Worm (Caenorhabditis elegans) whole organism, L4 larva: Measurements from ENCODE around the gene rgs-11.
"Not testable (repeated sequence)": the region's sequence is repeated elsewhere in the genome, so short reads cannot be mapped to it uniquely, and the experiment has no call there.

Experiments
- F44E2.7 ChIP-seq: fragments of 200-800 bp; sonication (Bioruptor generic); IDR thresholded peaks from 2 replicates; pipeline ENCODE4 v2.1.2; 2022; ENCODE audit warnings: missing genetic modification characterization, missing compliant biosample characterization
- T26A8.4 ChIP-seq: fragments of 200-800 bp; sonication (Bioruptor generic); IDR thresholded peaks from 2 replicates; pipeline ENCODE4 v1.3.6; 2022; ENCODE audit warnings: missing genetic modification characterization, missing compliant biosample characterization
- aha-1 ChIP-seq: fragments of 150-350 bp; peaks from one replicate; lab custom pipeline; 2014; ENCODE audit warnings: missing biosample characterization, missing genetic modification characterization
- ceh-28 ChIP-seq: fragments of 150-350 bp; optimal IDR thresholded peaks from 2 replicates; lab custom pipeline; 2014; ENCODE audit warnings: missing biosample characterization, missing genetic modification reagents, missing genetic modification characterization
- dmd-8 ChIP-seq: fragments of 200-800 bp; sonication (Bioruptor generic); IDR thresholded peaks from 2 replicates; pipeline ENCODE4 v1.3.6; 2022; ENCODE audit warnings: missing genetic modification characterization, missing compliant biosample characterization
- dpl-1 ChIP-seq: fragments of 150-350 bp; optimal IDR thresholded peaks from 2 replicates; lab custom pipeline; 2014; ENCODE audit warnings: missing biosample characterization, missing genetic modification reagents, missing genetic modification characterization
- gei-8 ChIP-seq: fragments of 200-800 bp; sonication (Bioruptor generic); optimal IDR thresholded peaks from 2 replicates; lab custom pipeline; 2018; ENCODE audit warnings: mild to moderate bottlenecking, missing genetic modification characterization, missing compliant biosample characterization
- hmg-1.1 ChIP-seq: fragments of 200-800 bp; sonication (Bioruptor generic); IDR thresholded peaks from 2 replicates; pipeline ENCODE4 v1.3.6; 2022; ENCODE audit warnings: missing genetic modification reagents, missing genetic modification characterization, missing compliant biosample characterization
- jun-1 ChIP-seq: fragments of 150-350 bp; optimal IDR thresholded peaks from 2 replicates; lab custom pipeline; 2014; ENCODE audit warnings: missing biosample characterization, missing genetic modification reagents, missing genetic modification characterization
- lin-1 ChIP-seq: fragments of 200-800 bp; sonication (Bioruptor generic); IDR thresholded peaks from 2 replicates; pipeline ENCODE4 v1.3.6; 2022; ENCODE audit warnings: missing genetic modification reagents, missing genetic modification characterization, missing compliant biosample characterization
- madf-5 ChIP-seq, 2 experiments: fragments of 200-800 bp; sonication (Bioruptor generic); IDR thresholded peaks; 2 replicates each; pipeline ENCODE4 v1.3.6; 2022; ENCODE audit warnings: missing compliant biosample characterization in 2 of 2, missing genetic modification characterization in 2 of 2
- mdl-1 ChIP-seq, 2 experiments: fragments of 150-350 bp in 1 of 2; sonication (generic microtip) in 1 of 2; optimal IDR thresholded peaks; 2 replicates each; lab custom pipeline; 2014 to 2017; ENCODE audit warnings: missing biosample characterization in 2 of 2, missing genetic modification characterization in 2 of 2
- mep-1 ChIP-seq: fragments of 150-350 bp; sonication (generic microtip); optimal IDR thresholded peaks from 3 replicates; lab custom pipeline; 2014; ENCODE audit warnings: missing biosample characterization, missing genetic modification characterization
- nhr-11 ChIP-seq: fragments of 150-350 bp; optimal IDR thresholded peaks from 2 replicates; lab custom pipeline; 2014; ENCODE audit warnings: missing biosample characterization, missing genetic modification characterization
- nhr-25 ChIP-seq: sonication (generic microtip); optimal IDR thresholded peaks from 2 replicates; lab custom pipeline; 2017; ENCODE audit warnings: missing genetic modification characterization, mild to moderate bottlenecking, missing compliant biosample characterization, antibody characterized with exemption, moderate library complexity, borderline replicate concordance; ENCODE audit not compliant: insufficient read depth
- nhr-42 ChIP-seq: fragments of 200-800 bp; sonication (Bioruptor generic); IDR thresholded peaks from 2 replicates; pipeline ENCODE4 v1.3.6; 2022; ENCODE audit warnings: missing genetic modification characterization, missing compliant biosample characterization
- nhr-6 ChIP-seq: fragments of 150-350 bp; optimal IDR thresholded peaks from 2 replicates; lab custom pipeline; 2014; ENCODE audit warnings: missing biosample characterization, missing genetic modification characterization
- nhr-77 ChIP-seq: fragments of 150-350 bp; optimal IDR thresholded peaks from 2 replicates; lab custom pipeline; 2014; ENCODE audit warnings: missing biosample characterization, missing genetic modification characterization
- php-3 ChIP-seq: fragments of 200-800 bp; sonication (Bioruptor generic); IDR thresholded peaks from 2 replicates; pipeline ENCODE4 v1.3.6; 2022; ENCODE audit warnings: missing genetic modification reagents, missing genetic modification characterization, missing compliant biosample characterization
- sdz-12 ChIP-seq: fragments of 200-800 bp; sonication (Bioruptor generic); optimal IDR thresholded peaks from 2 replicates; lab custom pipeline; 2018; ENCODE audit warnings: mild to moderate bottlenecking, missing genetic modification characterization, missing compliant biosample characterization
- set-16 ChIP-seq: fragments of 200-800 bp; sonication (Bioruptor generic); IDR thresholded peaks from 2 replicates; pipeline ENCODE4 v1.3.6; 2022; ENCODE audit warnings: missing genetic modification reagents, missing genetic modification characterization, missing compliant biosample characterization
- spr-1 ChIP-seq: sonication (generic microtip); optimal IDR thresholded peaks from 2 replicates; lab custom pipeline; 2016; ENCODE audit warnings: mild to moderate bottlenecking, missing genetic modification characterization, missing compliant biosample characterization
- spr-3 ChIP-seq: fragments of 200-800 bp; sonication (Bioruptor generic); optimal IDR thresholded peaks from 2 replicates; lab custom pipeline; 2018; ENCODE audit warnings: mild to moderate bottlenecking, missing genetic modification characterization, missing compliant biosample characterization
- unc-130 ChIP-seq: sonication (generic microtip); optimal IDR thresholded peaks from 2 replicates; lab custom pipeline; 2016; ENCODE audit warnings: missing genetic modification reagents, missing genetic modification characterization, missing compliant biosample characterization
- unc-62 ChIP-seq, 3 experiments: fragments of 150-350 bp in 1 of 3; sonication (generic microtip); optimal IDR thresholded peaks in 2 of 3; peaks in 1 of 3; 1 replicate in 1 of 3; 2 replicates in 2 of 3; lab custom pipeline; 2014 to 2017; ENCODE audit warnings: missing biosample characterization in 3 of 3, missing genetic modification characterization in 3 of 3, missing genetic modification reagents in 3 of 3, missing genotype in 1 of 3
- zfp-2 ChIP-seq: sonication (generic microtip); optimal IDR thresholded peaks from 2 replicates; lab custom pipeline; 2016; ENCODE audit warnings: mild to moderate bottlenecking, missing genetic modification characterization, missing compliant biosample characterization
- zfp-3 ChIP-seq: fragments of 200-800 bp; sonication (Bioruptor generic); conservative IDR thresholded peaks from 2 replicates; pipeline ENCODE4 v1.3.6; 2022; ENCODE audit warnings: missing genetic modification reagents, missing genetic modification characterization, missing compliant biosample characterization
- ztf-11 ChIP-seq: fragments of 150-350 bp; optimal IDR thresholded peaks from 2 replicates; lab custom pipeline; 2014; ENCODE audit warnings: missing biosample characterization, missing genetic modification characterization

rgs-11 gene

DNA sequence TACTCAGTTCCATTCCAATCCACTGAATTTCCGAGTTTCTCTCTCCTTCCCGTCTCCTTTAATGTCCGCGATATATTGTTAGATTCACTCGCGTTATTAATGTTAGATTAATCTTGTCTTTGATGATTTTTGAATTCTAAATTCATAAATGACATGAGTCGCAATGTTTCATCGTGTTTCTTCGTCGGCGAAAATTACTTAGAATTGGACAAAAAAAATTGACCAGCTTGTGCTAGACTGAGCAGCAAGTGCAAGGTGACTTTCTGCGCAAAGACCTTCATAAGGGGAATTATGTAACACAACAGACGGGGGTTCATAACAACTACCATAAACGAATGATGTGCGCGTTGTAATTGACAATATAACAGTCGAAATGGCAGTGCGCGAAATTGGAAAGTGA is 6.0 kb upstream of the rgs-11 start:
- no peak for TF ChIP-seq mdl-1 (tag; optimal IDR thresholded peaks at IDR 0.05; lab: Kevin White, UChicago)
- peak in 1 of 2 experiments; percentile 97 for TF ChIP-seq unc-62 (GFP tag; optimal IDR thresholded peaks at IDR 0.05 in 1 of 2; lab: Kevin White, UChicago)
- no peak for TF ChIP-seq unc-62 (tag; optimal IDR thresholded peaks at IDR 0.05; lab: Kevin White, UChicago)

DNA sequence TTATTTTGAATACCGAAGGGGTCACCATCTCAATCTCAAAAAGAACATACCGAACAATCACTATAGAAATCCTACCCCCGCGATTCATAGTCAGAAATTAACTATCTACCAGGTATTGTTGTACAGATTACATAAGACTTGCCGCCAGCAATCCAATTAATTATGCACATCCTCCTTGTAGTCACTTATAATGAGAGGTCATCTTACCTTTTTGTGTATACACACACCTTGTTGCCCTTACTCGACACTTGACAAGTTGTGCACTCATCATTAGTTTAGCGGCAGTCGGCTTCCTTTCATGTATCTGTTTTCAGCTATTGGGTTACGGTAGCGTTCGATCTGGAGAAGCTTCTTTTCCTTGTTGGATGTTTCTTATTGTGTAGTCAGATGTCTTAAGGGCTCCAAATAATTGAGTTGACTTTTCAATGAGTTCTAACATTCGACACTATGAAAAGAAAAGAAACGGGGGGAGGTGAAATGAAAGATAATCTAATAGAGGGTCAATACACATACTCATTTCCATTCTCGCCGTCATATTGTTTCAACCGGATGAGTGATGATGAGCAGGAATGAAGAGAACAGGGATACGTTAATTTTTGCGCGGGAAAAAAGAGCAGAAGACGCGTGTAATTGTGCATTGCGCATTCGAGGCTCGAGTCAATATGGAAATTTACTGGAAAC is 4.8 kb upstream of the rgs-11 start:
- TF ChIP-seq aha-1 (no peak), mep-1 (tag; lab: Kevin White, UChicago) (no peak), unc-62 (GFP tag; optimal IDR thresholded peaks at IDR 0.05 in 1 of 2; lab: Kevin White, UChicago) (peak in 1 of 2 experiments; percentile 67), unc-62 (tag; optimal IDR thresholded peaks at IDR 0.05; lab: Kevin White, UChicago) (no peak)

DNA sequence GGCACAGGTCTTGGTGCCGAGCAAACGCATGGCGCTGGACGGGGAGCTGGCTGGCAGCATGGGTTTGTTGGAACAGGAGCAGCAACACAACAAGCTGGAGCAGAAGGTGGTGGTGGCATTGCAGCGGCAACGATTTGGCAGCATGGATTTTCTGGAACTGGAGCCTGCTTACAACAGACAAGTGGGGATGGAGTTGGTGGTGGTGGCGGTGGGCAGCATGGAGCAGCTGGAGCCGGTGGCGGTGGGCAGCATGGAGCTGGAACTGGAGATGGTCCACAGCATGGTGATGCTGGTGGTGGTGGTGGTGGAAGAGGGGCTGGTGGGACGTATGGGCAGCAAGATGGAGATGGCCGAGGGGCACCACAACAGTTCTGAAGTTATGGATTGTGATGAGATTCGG is 3.5 kb upstream of the rgs-11 start:
- TF ChIP-seq nhr-42 (GFP tag; lab: Robert Waterston, UW) (no peak), set-16 (GFP tag; lab: Robert Waterston, UW) (peak; percentile 92), madf-5 (GFP tag; IDR thresholded peaks at IDR 0.05; lab: Robert Waterston, UW) (0 out of 4 replicates have a peak, but pooled peaks of 1 of the 2 experiments have one; percentile 43), ceh-28 (no peak)

DNA sequence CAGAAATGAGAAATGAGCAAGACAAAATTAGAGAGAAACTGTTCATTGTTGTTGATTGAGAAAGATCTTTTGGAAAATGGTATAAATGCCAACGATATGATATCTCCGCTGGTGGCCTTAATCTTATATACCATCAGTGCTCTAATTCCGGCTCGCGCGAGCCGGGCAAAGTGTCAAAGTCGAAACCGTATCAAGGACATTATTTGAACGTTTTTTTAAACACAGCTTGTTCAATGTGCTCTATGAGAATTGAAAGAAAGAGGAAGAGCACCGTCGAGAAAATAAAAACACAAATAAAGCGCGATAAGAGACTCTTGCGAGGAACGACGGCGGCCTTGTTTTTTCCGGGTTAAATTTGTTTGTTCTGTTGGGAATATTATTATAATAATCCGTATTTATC is 2.9 kb upstream of the rgs-11 start, which contains the start of gene idpp-3:
idpp-3 (minus strand) TSS at position 101 of the 400 bp plus-strand sequence.
- TF ChIP-seq aha-1 = peak; percentile 28
- no peak for TF ChIP-seq dpl-1 (GFP tag; lab: Kevin White, UChicago)

DNA sequence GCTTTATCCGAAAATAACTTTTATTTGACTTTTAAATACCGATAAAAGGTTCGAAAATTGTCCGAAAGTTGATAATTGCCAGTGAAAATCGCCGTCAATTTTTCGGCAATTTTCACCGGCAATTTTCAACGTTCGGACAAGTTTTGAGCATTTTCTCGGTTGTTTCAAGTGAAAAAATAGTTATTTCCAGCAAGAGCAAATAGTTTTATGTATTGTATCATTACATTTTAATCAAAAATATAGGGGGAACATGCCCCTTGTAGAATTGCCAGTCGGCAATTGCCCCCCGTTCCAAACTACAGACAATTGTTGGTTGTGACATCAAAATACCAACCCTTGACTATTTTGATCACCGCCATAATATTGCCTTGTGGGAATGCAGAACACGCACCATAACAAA is 1.9 kb upstream of the rgs-11 start, which contains the start of gene rgs-10:
rgs-10 (plus strand) TSS at position 301 of the 400 bp plus-strand sequence.
- no peak for TF ChIP-seq sdz-12 (GFP tag; lab: Kevin White, UChicago)

DNA sequence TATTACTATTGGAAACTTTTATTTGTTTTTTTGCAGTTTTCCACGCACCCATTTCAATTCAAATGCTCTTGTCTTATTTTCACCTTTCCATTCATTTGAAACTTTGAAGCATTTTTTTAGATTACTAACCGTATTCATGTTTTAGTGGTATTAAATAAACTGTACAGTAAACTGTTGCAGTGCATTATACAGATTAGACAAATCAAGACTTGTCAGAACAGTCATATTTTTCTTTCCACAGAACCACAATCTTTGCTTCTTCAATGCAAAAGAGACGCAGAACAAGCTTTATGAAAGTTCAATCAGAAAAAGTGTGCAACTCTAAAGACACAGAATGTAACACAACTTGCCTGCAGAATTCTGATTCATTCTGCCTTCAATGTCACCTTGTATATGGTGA is 1.4 kb downstream of the rgs-11 start, which contains the start of gene F45B8.5:
F45B8.5 (plus strand) TSS at position 301 of the 400 bp plus-strand sequence.
- TF ChIP-seq spr-3 (GFP tag; lab: Kevin White, UChicago) (no peak), hmg-1.1 (no peak), dmd-8 (GFP tag; lab: Robert Waterston, UW) (no peak), php-3 (no peak), nhr-11 (no peak), T26A8.4 (no peak), gei-8 (no peak), nhr-6 (tag; lab: Kevin White, UChicago) (no peak), nhr-25 (tag; lab: Kevin White, UChicago) (no peak), ztf-11 (tag; lab: Kevin White, UChicago) (no peak), nhr-77 (tag; lab: Kevin White, UChicago) (no peak), F44E2.7 (GFP tag; lab: Robert Waterston, UW) (no peak), jun-1 (tag; lab: Kevin White, UChicago) (no peak), zfp-2 (tag; lab: Kevin White, UChicago) (no peak), zfp-3 (GFP tag; lab: Robert Waterston, UW) (no peak), nhr-42 (GFP tag; lab: Robert Waterston, UW) (no peak), unc-130 (GFP tag; lab: Kevin White, UChicago) (no peak)

DNA sequence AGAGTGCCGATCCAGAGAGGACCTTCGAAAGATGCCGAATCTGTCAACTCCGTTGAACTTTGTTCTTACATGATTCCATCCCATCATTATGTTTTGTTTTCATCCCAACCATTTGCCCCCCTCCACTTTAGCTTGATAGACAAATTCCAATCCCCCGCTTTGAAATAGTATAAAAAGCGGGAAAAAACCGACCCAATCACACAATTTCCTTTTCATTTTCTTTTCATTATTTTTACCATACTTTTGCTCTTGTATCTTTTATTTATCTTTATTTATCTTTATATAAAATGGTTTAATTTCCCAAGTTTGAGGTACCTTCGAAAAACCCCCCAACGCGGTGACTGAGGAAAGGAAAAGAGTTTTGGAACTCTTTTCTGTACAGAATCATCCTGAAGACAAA is 2.2 kb downstream of the rgs-11 start, which contains the start of gene F20D1.22:
F20D1.22 (plus strand) TSS at position 301 of the 400 bp plus-strand sequence.
- TF ChIP-seq spr-1 (tag; lab: Kevin White, UChicago); php-3; lin-1 (GFP tag; lab: Robert Waterston, UW): not testable (repeated sequence)
